Fruit fly (Drosophila melanogaster): ENCODE results near the gene gammaSnap2.

DNA sequence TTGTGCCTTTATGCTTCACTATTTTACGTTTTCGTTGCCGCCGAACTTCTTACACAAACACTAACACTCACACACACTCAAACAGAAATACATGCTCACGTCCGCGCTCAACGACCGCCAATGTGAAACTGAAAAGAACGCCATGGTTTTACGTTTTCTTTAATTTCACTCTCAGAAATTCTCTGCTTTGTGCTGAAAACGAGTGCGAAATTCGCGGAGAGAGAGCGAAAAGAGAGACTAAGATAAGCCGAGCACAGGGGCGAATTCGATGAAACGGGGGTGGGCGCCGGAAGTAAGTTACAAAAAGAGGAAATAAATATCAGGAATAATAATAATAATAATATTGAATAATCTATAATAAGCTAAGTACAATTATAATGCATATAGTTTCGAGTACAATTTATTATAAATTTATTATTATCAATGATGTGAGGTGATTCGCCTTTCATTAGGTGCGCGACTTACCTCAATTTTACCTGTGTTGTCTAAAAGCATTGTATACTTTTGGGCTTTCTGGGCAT is 49.2 kb upstream of the gammaSnap2 start, which contains the start of gene Best1:
- peak; percentile 67; the same call in 1 of the 2 replicates for TF ChIP-seq rn (GFP tag; IDR thresholded peaks at IDR 0.05)
- TF ChIP-seq Pif1B (GFP tag; optimal IDR thresholded peaks at IDR 0.05), result peak; percentile 95
- TF ChIP-seq CG14655 (GFP tag; optimal IDR thresholded peaks at IDR 0.05), result peak; percentile 90
- peak; percentile 93 for TF ChIP-seq Snoo (tag; optimal IDR thresholded peaks at IDR 0.05)
- TF ChIP-seq CG8159 (tag; optimal IDR thresholded peaks at IDR 0.05), result peak; percentile 91
- peak; percentile 86 for TF ChIP-seq CG12605 (GFP tag; IDR thresholded peaks at IDR 0.05)
- peak; percentile 90 for TF ChIP-seq CG17806 (tag; optimal IDR thresholded peaks at IDR 0.05)
- peak; percentile 95 for TF ChIP-seq Ets98B (GFP tag; IDR thresholded peaks at IDR 0.05)
- TF ChIP-seq EcR (GFP tag; optimal IDR thresholded peaks at IDR 0.05), result peak; percentile 83
- TF ChIP-seq D1 (tag; optimal IDR thresholded peaks at IDR 0.05), result peak; percentile 94
